Worm (Caenorhabditis elegans) whole organism, L1 larva: Measurements from ENCODE around the gene tbc-3.

ENCODE experiments used
- lin-14 ChIP-seq: fragments of 200-800 bp; sonication (Bioruptor generic); optimal IDR thresholded peaks from 2 replicates; lab custom pipeline; 2018; ENCODE audit warnings: mild to moderate bottlenecking, missing genetic modification characterization, moderate library complexity, missing compliant biosample characterization
- lin-35 ChIP-seq, 2 experiments: fragments of 150-350 bp; optimal IDR thresholded peaks; 2 replicates each; lab custom pipeline; 2014; ENCODE audit warnings: missing biosample characterization in 2 of 2, missing genetic modification characterization in 2 of 2, missing genetic modification reagents in 2 of 2
- mdl-1 ChIP-seq, 2 experiments: fragments of 150-350 bp; optimal IDR thresholded peaks; 2 replicates each; lab custom pipeline; 2014 to 2017; ENCODE audit warnings: missing biosample characterization in 2 of 2, missing genetic modification characterization in 2 of 2, inconsistent platforms in 1 of 2

DNA sequence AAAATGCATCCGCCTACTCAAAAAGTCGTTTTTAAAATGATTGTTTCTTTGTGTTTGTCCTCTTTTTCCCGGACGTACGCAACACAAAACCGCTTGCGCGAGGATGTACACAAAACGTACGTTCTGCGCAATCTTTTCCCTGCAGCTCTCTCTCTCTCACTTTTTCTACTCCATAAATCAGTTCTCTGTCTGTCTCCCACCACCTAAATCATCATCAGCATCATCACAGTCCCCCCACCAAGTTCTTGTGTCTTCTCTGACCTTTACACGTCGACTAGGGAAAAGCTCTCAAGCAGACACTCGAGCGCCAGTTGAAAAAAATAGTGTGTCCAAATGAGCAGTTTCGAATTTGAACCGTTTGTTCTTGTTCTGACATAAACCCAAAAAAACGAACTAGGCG, 45.5 kb downstream of the tbc-3 start:
- no peak for TF ChIP-seq lin-14 (GFP tag; lab: Kevin White, UChicago)
- no peak for TF ChIP-seq mdl-1 (tag; optimal IDR thresholded peaks at IDR 0.05; lab: Kevin White, UChicago)
- no peak for TF ChIP-seq lin-35 (GFP tag; optimal IDR thresholded peaks at IDR 0.05; lab: Kevin White, UChicago)
